Worm (Caenorhabditis elegans): ENCODE measurements around the gene C05G5.1.

DNA sequence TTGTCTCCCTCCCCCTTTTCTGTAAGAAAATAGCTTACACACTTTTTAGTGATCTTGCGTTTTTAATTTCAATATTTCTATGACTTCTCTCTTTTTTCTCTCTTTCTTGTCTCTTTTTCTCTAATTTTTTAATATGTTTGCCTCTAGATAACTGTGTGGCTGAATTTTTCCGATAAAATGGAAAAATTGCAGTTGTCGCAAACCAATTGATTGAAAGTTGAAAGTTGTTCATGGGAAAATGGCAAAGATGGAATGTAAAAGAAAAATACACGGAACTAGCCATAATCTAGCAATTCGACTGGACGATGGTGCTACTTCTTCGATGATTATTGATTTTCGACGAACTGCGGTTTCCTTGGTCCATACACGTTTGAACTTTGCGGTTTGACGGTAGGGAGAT lies 15.9 kb upstream of the C05G5.1 start:
- no peak for TF ChIP-seq tab-1 (GFP tag; IDR thresholded peaks at IDR 0.05)
- no peak for TF ChIP-seq med-1 (GFP tag; optimal IDR thresholded peaks at IDR 0.05; ENCODE audit: insufficient read depth)
